Fruit fly (Drosophila melanogaster): ENCODE measurements around the gene RpL37A.

dm6 chr2L:5095350-5095962, 24.7 kb downstream of the RpL37A start:
- TF ChIP-seq esn (GFP tag; optimal IDR thresholded peaks at IDR 0.05) (no peak), CG15336 (GFP tag; IDR thresholded peaks at IDR 0.05) (no peak), Met (GFP tag; optimal IDR thresholded peaks at IDR 0.05) (no peak), Eip75B (GFP tag; optimal IDR thresholded peaks at IDR 0.05) (no peak)

Measured in whole organism, prepupa.